Worm (Caenorhabditis elegans): ENCODE measurements around the gene T02H6.6.

DNA sequence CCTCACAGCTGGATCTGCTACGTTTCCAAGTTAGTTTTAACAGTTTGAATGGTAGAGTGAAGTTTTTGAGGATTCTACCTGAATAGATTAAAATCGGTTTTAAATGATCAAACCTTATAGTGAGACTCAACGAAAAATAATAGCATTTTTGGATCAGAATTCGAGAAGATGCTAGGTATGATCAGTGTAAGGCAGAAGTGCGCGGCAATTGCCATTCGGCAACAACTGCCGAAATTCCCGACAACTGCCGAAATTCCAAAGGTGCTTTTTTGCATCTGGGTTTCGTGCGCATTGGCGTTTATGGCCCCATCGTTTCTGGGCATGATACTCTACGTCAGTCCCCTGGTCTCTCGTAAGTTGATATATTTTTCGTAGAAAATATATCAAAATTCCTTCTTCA lies at the start of gene T02H6.6:
- no peak for TF ChIP-seq nhr-71 (tag; optimal IDR thresholded peaks at IDR 0.05)
- TF ChIP-seq unc-86 (tag; optimal IDR thresholded peaks at IDR 0.05): no peak
- no peak for TF ChIP-seq nhr-237 (tag; optimal IDR thresholded peaks at IDR 0.05)
- no peak for TF ChIP-seq snpc-4 (tag; optimal IDR thresholded peaks at IDR 0.05)
- no peak for TF ChIP-seq ama-1 (optimal IDR thresholded peaks at IDR 0.05)
- TF ChIP-seq efl-3 (GFP tag; optimal IDR thresholded peaks at IDR 0.05): no peak
- TF ChIP-seq mef-2 (tag; optimal IDR thresholded peaks at IDR 0.05): no peak
- TF ChIP-seq unc-62 (GFP tag; optimal IDR thresholded peaks at IDR 0.05): no peak
- no peak for TF ChIP-seq tbx-2 (tag; optimal IDR thresholded peaks at IDR 0.05)
- no peak for TF ChIP-seq lin-13 (GFP tag; optimal IDR thresholded peaks at IDR 0.05)
- no peak for TF ChIP-seq pqm-1 (tag; optimal IDR thresholded peaks at IDR 0.05)
- no peak for TF ChIP-seq nhr-11 (tag; optimal IDR thresholded peaks at IDR 0.05)
- TF ChIP-seq nhr-76 (tag; optimal IDR thresholded peaks at IDR 0.05): no peak
